Worm (Caenorhabditis elegans) whole organism, early embryonic: Measurements from ENCODE around the gene Y38E10A.17.

Experiments used
- B0310.2 ChIP-seq: sonication (generic microtip); optimal IDR thresholded peaks from 2 replicates; lab custom pipeline; 2016; ENCODE audit warnings: mild to moderate bottlenecking, missing genetic modification characterization, missing compliant biosample characterization
- F13C5.2 ChIP-seq: sonication (generic microtip); optimal IDR thresholded peaks from 2 replicates; lab custom pipeline; 2017; ENCODE audit warnings: mild to moderate bottlenecking, missing genetic modification characterization, inconsistent platforms, missing compliant biosample characterization
- ama-1 ChIP-seq: fragments of 150-350 bp; optimal IDR thresholded peaks from 2 replicates; lab custom pipeline; 2014
- ceh-13 ChIP-seq: fragments of 200-800 bp; sonication (Bioruptor generic); optimal IDR thresholded peaks from 2 replicates; lab custom pipeline; 2018; ENCODE audit warnings: mild to moderate bottlenecking, missing genetic modification characterization, missing compliant biosample characterization
- ceh-36 ChIP-seq: sonication (generic microtip); optimal IDR thresholded peaks from 2 replicates; lab custom pipeline; 2016; ENCODE audit warnings: missing genetic modification characterization, inconsistent platforms, missing compliant biosample characterization
- ets-7 ChIP-seq: sonication (generic microtip); optimal IDR thresholded peaks from 2 replicates; lab custom pipeline; 2016; ENCODE audit warnings: missing genotype, missing genetic modification characterization, missing compliant biosample characterization
- flt-1 ChIP-seq: fragments of 200-800 bp; sonication (Bioruptor generic); IDR thresholded peaks from 2 replicates; pipeline ENCODE4 v1.3.6; 2022; ENCODE audit warnings: missing genetic modification characterization, missing compliant biosample characterization
- hmbx-1 ChIP-seq: sonication (generic microtip); optimal IDR thresholded peaks from 2 replicates; lab custom pipeline; 2016; ENCODE audit warnings: mild to moderate bottlenecking, missing genetic modification characterization, missing compliant biosample characterization
- pes-1 ChIP-seq: fragments of 200-800 bp; sonication (Bioruptor generic); IDR thresholded peaks from 2 replicates; pipeline ENCODE4 v1.3.6; 2022; ENCODE audit warnings: missing genetic modification reagents, missing genetic modification characterization, missing compliant biosample characterization
- sea-1 ChIP-seq: fragments of 200-800 bp; sonication (Bioruptor generic); conservative IDR thresholded peaks from 2 replicates; pipeline ENCODE4 v1.3.6; 2022; ENCODE audit warnings: missing genetic modification characterization, missing compliant biosample characterization
- tbx-11 ChIP-seq: fragments of 200-800 bp; sonication (Bioruptor generic); IDR thresholded peaks from 2 replicates; pipeline ENCODE4 v1.3.6; 2022; ENCODE audit warnings: missing genetic modification characterization, missing compliant biosample characterization
- tbx-37 ChIP-seq: fragments of 200-800 bp; sonication (Bioruptor generic); conservative IDR thresholded peaks from 2 replicates; pipeline ENCODE4 v1.3.6; 2022; ENCODE audit warnings: missing genetic modification reagents, missing genetic modification characterization, missing compliant biosample characterization
- tra-4 ChIP-seq: sonication (generic microtip); optimal IDR thresholded peaks from 2 replicates; lab custom pipeline; 2017; ENCODE audit warnings: missing genetic modification characterization, missing compliant biosample characterization

DNA sequence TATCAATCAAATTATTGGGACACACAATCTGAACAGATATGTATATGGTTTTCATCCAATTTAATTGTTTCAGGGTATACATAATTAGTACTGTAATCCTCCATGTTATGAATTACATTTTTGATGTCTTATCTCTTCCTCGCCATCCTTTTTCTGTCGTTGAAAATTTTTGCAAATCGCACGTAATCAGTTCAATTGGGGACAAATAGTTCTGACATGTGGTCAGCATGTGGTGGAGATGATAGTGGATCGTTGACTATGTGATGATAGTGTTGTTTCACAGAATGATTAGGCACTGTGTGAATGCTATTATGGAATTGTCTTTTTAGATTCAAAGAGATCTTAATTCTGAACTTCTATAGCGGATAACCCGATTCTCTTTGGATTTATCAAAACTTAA is 19.2 kb downstream of the Y38E10A.17 start:
- TF ChIP-seq ceh-13 = no peak
- TF ChIP-seq sea-1 (GFP tag; lab: Robert Waterston, UW) = no peak
- TF ChIP-seq flt-1 = no peak
- TF ChIP-seq ets-7 (tag; lab: Kevin White, UChicago) = no peak
- no peak for TF ChIP-seq tbx-37 (GFP tag; lab: Robert Waterston, UW)
- TF ChIP-seq tbx-11 (GFP tag; lab: Robert Waterston, UW) = no peak
- no peak for TF ChIP-seq B0310.2
- no peak for TF ChIP-seq ama-1 (lab: Kevin White, UChicago)
- TF ChIP-seq F13C5.2 (tag; lab: Kevin White, UChicago) = no peak
- no peak for TF ChIP-seq tra-4
- no peak for TF ChIP-seq ceh-36 (tag; lab: Kevin White, UChicago)
- no peak for TF ChIP-seq pes-1 (GFP tag; lab: Robert Waterston, UW)
- no peak for TF ChIP-seq hmbx-1 (tag; lab: Kevin White, UChicago)
